Fruit fly (Drosophila melanogaster) S2 (cell line): ENCODE results near the gene CG13272.

ENCODE experiments used
- CG8478 ChIP-seq: fragments of >200 bp; optimal IDR thresholded peaks from 2 replicates; lab custom pipeline; 2018
- CTCF ChIP-seq, 2 experiments: fragments of >200 bp; optimal IDR thresholded peaks; 2 replicates each; lab custom pipeline; 2018

- TF ChIP-seq CTCF (optimal IDR thresholded peaks at IDR 0.05; lab: Kevin White, UChicago) (no peak), CG8478 (no peak)
These were observed 1.0 kb upstream of the CG13272 start for dm6 chr2L:16803638-16804037.
